Worm (Caenorhabditis elegans) whole organism, early embryonic: ENCODE measurements around the gene T15B7.15.

Experiments used
- F13C5.2 ChIP-seq: sonication (generic microtip); optimal IDR thresholded peaks from 2 replicates; lab custom pipeline; 2017; ENCODE audit warnings: mild to moderate bottlenecking, missing genetic modification characterization, inconsistent platforms, missing compliant biosample characterization
- aly-1 ChIP-seq: sonication (generic microtip); optimal IDR thresholded peaks from 2 replicates; lab custom pipeline; 2016; ENCODE audit warnings: missing genetic modification characterization, missing compliant biosample characterization
- ama-1 ChIP-seq: fragments of 150-350 bp; optimal IDR thresholded peaks from 2 replicates; lab custom pipeline; 2014
- ceh-13 ChIP-seq: fragments of 200-800 bp; sonication (Bioruptor generic); optimal IDR thresholded peaks from 2 replicates; lab custom pipeline; 2018; ENCODE audit warnings: mild to moderate bottlenecking, missing genetic modification characterization, missing compliant biosample characterization
- ets-7 ChIP-seq: sonication (generic microtip); optimal IDR thresholded peaks from 2 replicates; lab custom pipeline; 2016; ENCODE audit warnings: missing genotype, missing genetic modification characterization, missing compliant biosample characterization
- flt-1 ChIP-seq: fragments of 200-800 bp; sonication (Bioruptor generic); IDR thresholded peaks from 2 replicates; pipeline ENCODE4 v1.3.6; 2022; ENCODE audit warnings: missing genetic modification characterization, missing compliant biosample characterization
- hmg-4 ChIP-seq: fragments of 200-800 bp; sonication (Bioruptor generic); optimal IDR thresholded peaks from 2 replicates; lab custom pipeline; 2018; ENCODE audit warnings: mild to moderate bottlenecking, missing genetic modification characterization, missing compliant biosample characterization
- hnd-1 ChIP-seq: sonication (generic microtip); optimal IDR thresholded peaks from 2 replicates; lab custom pipeline; 2016; ENCODE audit warnings: missing genetic modification characterization, missing compliant biosample characterization
- pes-1 ChIP-seq: fragments of 200-800 bp; sonication (Bioruptor generic); IDR thresholded peaks from 2 replicates; pipeline ENCODE4 v1.3.6; 2022; ENCODE audit warnings: missing genetic modification reagents, missing genetic modification characterization, missing compliant biosample characterization
- tbx-11 ChIP-seq: fragments of 200-800 bp; sonication (Bioruptor generic); IDR thresholded peaks from 2 replicates; pipeline ENCODE4 v1.3.6; 2022; ENCODE audit warnings: missing genetic modification characterization, missing compliant biosample characterization

DNA sequence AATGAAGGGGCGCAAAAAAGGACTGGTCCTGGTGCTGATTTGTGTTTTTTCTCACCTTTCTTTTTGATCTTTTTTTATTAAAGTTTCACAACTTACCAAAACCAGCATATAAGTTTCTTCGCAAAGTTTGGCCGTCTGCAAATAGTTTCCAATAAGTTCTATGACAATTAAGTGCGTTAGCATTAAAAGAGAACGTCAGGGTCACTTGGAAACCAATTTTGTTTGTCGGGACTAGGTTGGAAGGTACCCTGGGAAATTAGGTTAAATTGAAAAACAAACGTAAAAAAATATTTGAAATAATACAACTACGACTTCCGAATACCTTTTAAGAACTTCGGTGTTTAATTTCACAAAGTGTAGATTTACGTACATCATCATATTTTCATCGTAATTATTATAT, 40.1 kb upstream of the T15B7.15 start:
- TF ChIP-seq aly-1 (tag; lab: Kevin White, UChicago) (no peak), ceh-13 (GFP tag; lab: Kevin White, UChicago) (no peak), flt-1 (GFP tag; lab: Robert Waterston, UW) (no peak), ama-1 (lab: Kevin White, UChicago) (no peak), hmg-4 (no peak), hnd-1 (tag; lab: Kevin White, UChicago) (no peak), pes-1 (no peak), F13C5.2 (tag; lab: Kevin White, UChicago) (no peak), tbx-11 (GFP tag; lab: Robert Waterston, UW) (no peak), ets-7 (tag; lab: Kevin White, UChicago) (no peak)
